Fruit fly (Drosophila melanogaster) whole organism, adult: ENCODE measurements around the gene CtBP.

ENCODE experiments used
- CG12768 ChIP-seq: fragments of 200-800 bp; sonication (Bioruptor generic); optimal IDR thresholded peaks from 2 replicates; lab custom pipeline; 2017; ENCODE audit warnings: missing biosample characterization, missing genetic modification characterization, mild to moderate bottlenecking, moderate library complexity, missing genetic modification reagents
- CG1620 ChIP-seq: fragments of 200-800 bp; sonication (Bioruptor generic); optimal IDR thresholded peaks from 2 replicates; lab custom pipeline; 2016; ENCODE audit warnings: missing biosample characterization, missing genetic modification characterization
- CG33017 ChIP-seq: fragments of 200-800 bp; sonication (Bioruptor generic); optimal IDR thresholded peaks from 2 replicates; lab custom pipeline; 2018; ENCODE audit warnings: missing biosample characterization, mild to moderate bottlenecking, missing genetic modification characterization, moderate library complexity
- CG5204 ChIP-seq: fragments of 200-800 bp; sonication (Bioruptor generic); optimal IDR thresholded peaks from 2 replicates; lab custom pipeline; 2016; ENCODE audit warnings: missing biosample characterization, missing genetic modification characterization
- CG7045 ChIP-seq: fragments of 200-800 bp; sonication (Bioruptor generic); optimal IDR thresholded peaks from 2 replicates; lab custom pipeline; 2017; ENCODE audit warnings: missing biosample characterization, mild to moderate bottlenecking, missing genetic modification characterization
- CG7101 ChIP-seq: fragments of 200-800 bp; sonication (Bioruptor generic); optimal IDR thresholded peaks from 2 replicates; lab custom pipeline; 2018; ENCODE audit warnings: missing biosample characterization, mild to moderate bottlenecking, missing genetic modification characterization, moderate library complexity
- Clk ChIP-seq: fragments of 200-800 bp; sonication (Bioruptor generic); optimal IDR thresholded peaks from 2 replicates; lab custom pipeline; 2017; ENCODE audit warnings: missing biosample characterization, missing genetic modification characterization
- Hr96 ChIP-seq: fragments of 200-800 bp; sonication (Bioruptor generic); optimal IDR thresholded peaks from 2 replicates; lab custom pipeline; 2016; ENCODE audit warnings: missing biosample characterization, missing genetic modification characterization
- kay ChIP-seq: fragments of 200-800 bp; sonication (Bioruptor generic); peaks from one replicate; lab custom pipeline; 2016; ENCODE audit warnings: missing biosample characterization, missing genetic modification characterization, borderline replicate concordance
- ovo ChIP-seq: fragments of 200-800 bp; sonication (Bioruptor generic); optimal IDR thresholded peaks from 2 replicates; lab custom pipeline; 2016; ENCODE audit warnings: missing biosample characterization, missing genetic modification characterization
- pad ChIP-seq: fragments of 200-800 bp; sonication (Bioruptor generic); optimal IDR thresholded peaks from 3 replicates; lab custom pipeline; 2017; ENCODE audit warnings: missing biosample characterization, missing genetic modification characterization, mild to moderate bottlenecking, moderate library complexity, missing genetic modification reagents
- toe ChIP-seq: fragments of 200-800 bp; sonication (Bioruptor generic); optimal IDR thresholded peaks from 2 replicates; lab custom pipeline; 2016; ENCODE audit warnings: missing biosample characterization, missing genetic modification characterization

- TF ChIP-seq CG1620 (GFP tag; lab: Kevin White, UChicago) (no peak), ovo (no peak), CG7101 (tag; lab: Kevin White, UChicago) (no peak), Clk (GFP tag; lab: Kevin White, UChicago) (no peak), CG33017 (tag; lab: Kevin White, UChicago) (no peak), CG5204 (no peak), toe (GFP tag; lab: Kevin White, UChicago) (no peak), CG12768 (no peak), pad (GFP tag; lab: Kevin White, UChicago) (no peak), Hr96 (GFP tag; lab: Kevin White, UChicago) (no peak), CG7045 (GFP tag; lab: Kevin White, UChicago) (no peak), kay (GFP tag; lab: Kevin White, UChicago) (no peak)
These were observed 15.9 kb upstream of the CtBP start, which contains the start of gene CG7488 for dm6 chr3R:12995522-12995921.
